Worm (Caenorhabditis elegans) whole organism, L2 larva: ENCODE data around the gene F54B3.4.

Source experiments
- ZK546.5 ChIP-seq: sonication (generic microtip); optimal IDR thresholded peaks from 2 replicates; lab custom pipeline; 2017; ENCODE audit warnings: missing biosample characterization, missing genetic modification characterization
- aly-2 ChIP-seq: fragments of 150-350 bp; optimal IDR thresholded peaks from 2 replicates; lab custom pipeline; 2014; ENCODE audit warnings: missing biosample characterization, missing genetic modification characterization
- ama-1 ChIP-seq: fragments of 150-350 bp; optimal IDR thresholded peaks from 2 replicates; lab custom pipeline; 2018; ENCODE audit warnings: inconsistent platforms
- blmp-1 ChIP-seq: sonication (generic microtip); optimal IDR thresholded peaks from 2 replicates; lab custom pipeline; 2017; ENCODE audit warnings: missing genetic modification characterization, mild to moderate bottlenecking, missing compliant biosample characterization, antibody characterized with exemption, moderate library complexity; ENCODE audit not compliant: insufficient read depth
- fos-1 ChIP-seq: fragments of 150-350 bp; optimal IDR thresholded peaks from 2 replicates; lab custom pipeline; 2014; ENCODE audit warnings: missing biosample characterization, missing genetic modification characterization
- lin-39 ChIP-seq: fragments of 150-350 bp; optimal IDR thresholded peaks from 2 replicates; lab custom pipeline; 2014; ENCODE audit warnings: missing biosample characterization, missing genetic modification reagents, missing genetic modification characterization
- lsy-2 ChIP-seq, 2 experiments: fragments of 150-350 bp in 1 of 2; sonication (generic microtip) in 1 of 2; optimal IDR thresholded peaks; 2 replicates each; lab custom pipeline; 2014 to 2017; ENCODE audit warnings: missing biosample characterization in 2 of 2, missing genetic modification characterization in 2 of 2
- nhr-11 ChIP-seq: fragments of 150-350 bp; optimal IDR thresholded peaks from 2 replicates; lab custom pipeline; 2014; ENCODE audit warnings: missing biosample characterization, missing genetic modification characterization
- nhr-23 ChIP-seq: fragments of 150-350 bp; optimal IDR thresholded peaks from 2 replicates; lab custom pipeline; 2014; ENCODE audit warnings: missing biosample characterization, missing genetic modification reagents, missing genetic modification characterization
- sma-9 ChIP-seq, 2 experiments: fragments of 150-350 bp in 1 of 2; sonication (generic microtip) in 1 of 2; optimal IDR thresholded peaks; 2 replicates each; lab custom pipeline; 2014 to 2016; ENCODE audit warnings: missing genetic modification characterization in 2 of 2, mild to moderate bottlenecking in 1 of 2, missing biosample characterization in 1 of 2, missing compliant biosample characterization in 1 of 2, missing genetic modification reagents in 1 of 2, moderate library complexity in 1 of 2

- no peak for TF ChIP-seq blmp-1 (tag; lab: Kevin White, UChicago)
- no peak for TF ChIP-seq sma-9 (GFP tag; optimal IDR thresholded peaks at IDR 0.05; lab: Kevin White, UChicago)
- no peak for TF ChIP-seq sma-9 (tag; optimal IDR thresholded peaks at IDR 0.05; lab: Kevin White, UChicago)
- no peak for TF ChIP-seq aly-2 (tag; lab: Kevin White, UChicago)
- TF ChIP-seq fos-1 (tag; lab: Kevin White, UChicago) = no peak
- no peak for TF ChIP-seq nhr-23
- no peak for TF ChIP-seq lsy-2 (tag; optimal IDR thresholded peaks at IDR 0.05; lab: Kevin White, UChicago)
- no peak for TF ChIP-seq nhr-11 (tag; lab: Kevin White, UChicago)
- TF ChIP-seq ama-1 (lab: Kevin White, UChicago) = no peak
- TF ChIP-seq lin-39 (tag; lab: Kevin White, UChicago) = no peak
- TF ChIP-seq ZK546.5 = no peak
Measured at ce11 chrII:10245612-10246011, 25.4 kb downstream of the F54B3.4 start.
